Worm (Caenorhabditis elegans) whole organism, L4/young adult: ENCODE results near the gene nhr-25.

Source experiments
- dao-5 ChIP-seq: sonication (generic microtip); optimal IDR thresholded peaks from 2 replicates; lab custom pipeline; 2016; ENCODE audit warnings: missing genotype, missing genetic modification characterization, moderate library complexity, missing compliant biosample characterization
- him-1 ChIP-seq: sonication (generic microtip); optimal IDR thresholded peaks from 2 replicates; lab custom pipeline; 2016; ENCODE audit warnings: missing genotype, missing genetic modification reagents, missing genetic modification characterization, missing compliant biosample characterization

- peak; percentile 17 for TF ChIP-seq dao-5 (tag; lab: Kevin White, UChicago)
- TF ChIP-seq him-1 (tag; lab: Kevin White, UChicago): no peak
Measured at ce11 chrX:13038791-13039190, 30.5 kb downstream of the nhr-25 start.
